Fruit fly (Drosophila melanogaster): ENCODE measurements around the gene Atg16.

Gene Atg16

DNA sequence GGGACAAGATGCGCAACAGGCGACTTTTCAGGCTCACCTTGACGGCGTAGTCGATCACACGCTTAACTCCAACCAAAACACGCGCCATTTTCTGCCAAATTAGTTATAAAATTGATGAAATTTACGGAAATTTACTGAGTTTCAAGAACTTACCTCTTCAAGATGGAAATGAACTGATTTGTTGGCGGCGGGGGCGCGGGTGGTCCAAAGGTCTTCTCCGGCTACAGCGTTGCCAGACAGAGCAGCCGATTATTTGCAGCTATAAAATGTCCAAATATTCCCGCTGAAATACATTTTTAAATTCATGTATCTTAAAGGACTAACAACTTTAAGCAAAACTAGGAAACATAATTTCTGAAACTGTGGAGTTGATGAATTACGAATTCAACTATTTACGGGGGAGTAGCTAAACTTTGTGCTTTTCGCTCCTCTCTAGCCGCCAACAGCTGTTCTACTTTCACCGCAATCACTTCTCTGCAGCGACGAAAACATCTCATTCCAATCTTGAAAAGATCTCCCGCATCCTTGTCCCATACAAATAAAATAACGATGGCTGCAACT, 32.1 kb downstream of the Atg16 start, which contains the start of the genes Etfb and CG7789:
Gene Etfb, minus strand, starts transcription at position 193 of the 561 bp plus-strand sequence.
Gene CG7789, plus strand, starts transcription at position 444 of the 561 bp plus-strand sequence.
- TF ChIP-seq Bgb (GFP tag; IDR thresholded peaks at IDR 0.05; ENCODE audit: partially characterized antibody) (peak; percentile 86), CG11085 (GFP tag; IDR thresholded peaks at IDR 0.05) (peak; percentile 74; the same call in 1 of the 2 replicates), CG10274 (GFP tag; optimal IDR thresholded peaks at IDR 0.05) (no peak), Ravus (GFP tag; IDR thresholded peaks at IDR 0.05) (0 out of 2 replicates have a peak, but pooled peaks have one; percentile 3), Abd-B (GFP tag; optimal IDR thresholded peaks at IDR 0.05) (peak; percentile 74), fd64A (GFP tag; optimal IDR thresholded peaks at IDR 0.05) (no peak), unc-4 (GFP tag; IDR thresholded peaks at IDR 0.05; ENCODE audit: partially characterized antibody) (peak; percentile 88), Doc3 (GFP tag; IDR thresholded peaks at IDR 0.05; ENCODE audit: partially characterized antibody) (peak; percentile 83), E2f1 (GFP tag; IDR thresholded peaks at IDR 0.05) (peak; percentile 73), MBD-R2 (GFP tag; IDR thresholded peaks at IDR 0.05) (peak; percentile 96), hkb (optimal IDR thresholded peaks at IDR 0.05) (peak; percentile 58), hkb (GFP tag; IDR thresholded peaks at IDR 0.05) (peak; percentile 81), Xbp1 (GFP tag; optimal IDR thresholded peaks at IDR 0.05) (peak; percentile 84), CG10565 (GFP tag; optimal IDR thresholded peaks at IDR 0.05) (no peak), Neu2 (GFP tag; optimal IDR thresholded peaks at IDR 0.05; ENCODE audit: borderline replicate concordance) (no peak), otp (GFP tag; IDR thresholded peaks at IDR 0.05) (peak; percentile 61; the same call in 2 of the 3 replicates), Asciz (GFP tag; optimal IDR thresholded peaks at IDR 0.05) (no peak), al (GFP tag; IDR thresholded peaks at IDR 0.05) (peak; percentile 80), HmgZ (tag; optimal IDR thresholded peaks at IDR 0.05) (peak; percentile 92), vvl (GFP tag; IDR thresholded peaks at IDR 0.05) (peak; percentile 83; the same call in 1 of the 2 replicates), CG30431 (GFP tag; optimal IDR thresholded peaks at IDR 0.05) (peak; percentile 39), CG14441 (GFP tag; IDR thresholded peaks at IDR 0.05) (peak; percentile 80), CG11456 (GFP tag; IDR thresholded peaks at IDR 0.05) (peak; percentile 85), vnd (GFP tag; IDR thresholded peaks at IDR 0.05; ENCODE audit: partially characterized antibody) (peak; percentile 76), phol (tag; optimal IDR thresholded peaks at IDR 0.05) (peak; percentile 71), crol (GFP tag; IDR thresholded peaks at IDR 0.05) (peak; percentile 98), chn (GFP tag; optimal IDR thresholded peaks at IDR 0.05) (peak; percentile 51), CG6854 (GFP tag; optimal IDR thresholded peaks at IDR 0.05) (peak; percentile 0), corto (GFP tag; optimal IDR thresholded peaks at IDR 0.05) (no peak), dan (GFP tag; IDR thresholded peaks at IDR 0.05) (no peak), CG13624 (GFP tag; optimal IDR thresholded peaks at IDR 0.05) (peak; percentile 87), Med (GFP tag) (peak; percentile 97), pros (GFP tag; optimal IDR thresholded peaks at IDR 0.05) (no peak), gfzf (GFP tag; optimal IDR thresholded peaks at IDR 0.05) (peak; percentile 22), sim (GFP tag; IDR thresholded peaks at IDR 0.05) (no peak), CG1529 (GFP tag; optimal IDR thresholded peaks at IDR 0.05) (no peak), twi (tag; optimal IDR thresholded peaks at IDR 0.05) (peak; percentile 52), HLH4C (GFP tag; IDR thresholded peaks at IDR 0.05; ENCODE audit: partially characterized antibody) (peak; percentile 65), tgo (GFP tag; IDR thresholded peaks at IDR 0.05) (peak; percentile 66), Stat92E (GFP tag; optimal IDR thresholded peaks at IDR 0.05) (no peak), CG9727 (GFP tag; optimal IDR thresholded peaks at IDR 0.05) (peak; percentile 61), peb (GFP tag; IDR thresholded peaks at IDR 0.05) (peak; percentile 49; the same call in 1 of the 2 replicates), CG17612 (GFP tag; IDR thresholded peaks at IDR 0.05) (peak; percentile 43; the same call in 1 of the 2 replicates), pum (GFP tag; optimal IDR thresholded peaks at IDR 0.05) (peak; percentile 57), az2 (GFP tag; optimal IDR thresholded peaks at IDR 0.05) (peak; percentile 65), nerfin-1 (tag; optimal IDR thresholded peaks at IDR 0.05) (no peak), CG11247 (GFP tag; IDR thresholded peaks at IDR 0.05) (peak; percentile 79), CG10979 (tag; optimal IDR thresholded peaks at IDR 0.05) (peak; percentile 34), gsb (GFP tag; IDR thresholded peaks at IDR 0.05) (peak; percentile 73), CG10267 (tag; optimal IDR thresholded peaks at IDR 0.05) (peak; percentile 37)

Data from whole organism, embryonic.